Fruit fly (Drosophila melanogaster) whole organism, embryonic: ENCODE results near the gene CG11164.

ENCODE experiments used
- Abd-B ChIP-seq: fragments of 200-800 bp; sonication (Bioruptor generic); optimal IDR thresholded peaks from 2 replicates; lab custom pipeline; 2018; ENCODE audit warnings: missing biosample characterization, mild to moderate bottlenecking, missing genetic modification characterization, moderate library complexity
- BtbVII ChIP-seq: fragments of 200-800 bp; sonication (Bioruptor generic); optimal IDR thresholded peaks from 3 replicates; lab custom pipeline; 2017; ENCODE audit warnings: missing biosample characterization, mild to moderate bottlenecking, missing genetic modification characterization
- Bteb2 ChIP-seq: fragments of 200-800 bp; sonication (Bioruptor generic); optimal IDR thresholded peaks from 2 replicates; lab custom pipeline; 2016; ENCODE audit warnings: missing biosample characterization, missing genetic modification characterization
- CG10209 ChIP-seq: fragments of 200-800 bp; sonication (Bioruptor generic); optimal IDR thresholded peaks from 3 replicates; lab custom pipeline; 2017; ENCODE audit warnings: missing biosample characterization, mild to moderate bottlenecking, missing genetic modification characterization, missing genetic modification reagents
- CG10321 ChIP-seq: fragments of 200-800 bp; sonication (Bioruptor generic); IDR thresholded peaks from 2 replicates; pipeline ENCODE4 v1.3.6; 2022; ENCODE audit warnings: missing biosample characterization, missing genetic modification characterization
- CG12104 ChIP-seq: fragments of 200-800 bp; sonication (Bioruptor generic); optimal IDR thresholded peaks from 3 replicates; lab custom pipeline; 2016; ENCODE audit warnings: missing biosample characterization, missing genetic modification characterization
- CG1233 ChIP-seq: fragments of 200-800 bp; sonication (Bioruptor generic); optimal IDR thresholded peaks from 4 replicates; lab custom pipeline; 2018; ENCODE audit warnings: missing biosample characterization, mild to moderate bottlenecking, missing genetic modification characterization
- CG13424 ChIP-seq: fragments of 200-800 bp; sonication (Bioruptor generic); optimal IDR thresholded peaks from 2 replicates; lab custom pipeline; 2019; ENCODE audit warnings: missing biosample characterization, mild to moderate bottlenecking, missing genetic modification characterization, moderate library complexity
- CG13775 ChIP-seq: fragments of 200-800 bp; sonication (Bioruptor generic); optimal IDR thresholded peaks from 3 replicates; lab custom pipeline; 2017; ENCODE audit warnings: missing biosample characterization, mild to moderate bottlenecking, missing genetic modification characterization
- CG13894 ChIP-seq: fragments of 200-800 bp; sonication (Bioruptor generic); optimal IDR thresholded peaks from 3 replicates; lab custom pipeline; 2018; ENCODE audit warnings: missing biosample characterization, mild to moderate bottlenecking, missing genetic modification characterization, moderate library complexity
- CG1529 ChIP-seq: fragments of 200-800 bp; sonication (Bioruptor generic); optimal IDR thresholded peaks from 3 replicates; lab custom pipeline; 2018; ENCODE audit warnings: missing biosample characterization, missing genetic modification characterization
- CG16813 ChIP-seq: fragments of 200-800 bp; sonication (Bioruptor generic); IDR thresholded peaks from 3 replicates; pipeline ENCODE4 v1.3.6; 2022; ENCODE audit warnings: missing biosample characterization, missing genetic modification characterization; ENCODE audit not compliant: partially characterized antibody
- CG18599 ChIP-seq: fragments of 200-800 bp; sonication (Bioruptor generic); optimal IDR thresholded peaks from 3 replicates; lab custom pipeline; 2017; ENCODE audit warnings: missing biosample characterization, missing genetic modification characterization, mild to moderate bottlenecking, moderate library complexity, missing genetic modification reagents
- CG2875 ChIP-seq: fragments of 200-800 bp; sonication (Bioruptor generic); optimal IDR thresholded peaks from 2 replicates; lab custom pipeline; 2017; ENCODE audit warnings: missing biosample characterization, mild to moderate bottlenecking, missing genetic modification characterization, missing genetic modification reagents
- CG3281 ChIP-seq: fragments of 200-800 bp; sonication (Bioruptor generic); optimal IDR thresholded peaks from 3 replicates; lab custom pipeline; 2017; ENCODE audit warnings: missing biosample characterization, mild to moderate bottlenecking, missing genetic modification characterization
- CG3995 ChIP-seq: fragments of 200-800 bp; sonication (Bioruptor generic); optimal IDR thresholded peaks from 3 replicates; lab custom pipeline; 2016; ENCODE audit warnings: missing biosample characterization, missing genetic modification characterization
- CG8281 ChIP-seq: fragments of 200-800 bp; sonication (Bioruptor generic); optimal IDR thresholded peaks from 2 replicates; lab custom pipeline; 2018; ENCODE audit warnings: missing biosample characterization, mild to moderate bottlenecking, missing genetic modification characterization, moderate library complexity
- CG9215 ChIP-seq: fragments of 200-800 bp; sonication (Bioruptor generic); IDR thresholded peaks from 2 replicates; pipeline ENCODE4 v1.3.6; 2022; ENCODE audit warnings: missing biosample characterization, missing genetic modification characterization
- CG9797 ChIP-seq: fragments of 200-800 bp; sonication (Bioruptor generic); optimal IDR thresholded peaks from 3 replicates; lab custom pipeline; 2018; ENCODE audit warnings: missing biosample characterization, mild to moderate bottlenecking, missing genetic modification characterization
- Deaf1 ChIP-seq: fragments of 200-800 bp; optimal IDR thresholded peaks from 3 replicates; lab custom pipeline; 2019; ENCODE audit warnings: missing biosample characterization, mild to moderate bottlenecking, missing genetic modification characterization, moderate library complexity
- Doc3 ChIP-seq: fragments of 200-800 bp; sonication (Bioruptor generic); IDR thresholded peaks from 3 replicates; pipeline ENCODE4 v1.3.6; 2022; ENCODE audit warnings: missing biosample characterization, missing genetic modification characterization; ENCODE audit not compliant: partially characterized antibody
- Ets65A ChIP-seq: fragments of 200-800 bp; sonication (Bioruptor generic); peaks from one replicate; lab custom pipeline; 2016; ENCODE audit warnings: missing biosample characterization, missing genetic modification characterization
- Hey ChIP-seq: fragments of 200-800 bp; sonication (Bioruptor generic); optimal IDR thresholded peaks from 3 replicates; lab custom pipeline; 2018; ENCODE audit warnings: missing biosample characterization, mild to moderate bottlenecking, missing genetic modification characterization
- Hr51 ChIP-seq, 2 experiments: fragments of 200-800 bp; sonication (Bioruptor generic); optimal IDR thresholded peaks; 2 replicates in 1 of 2; 3 replicates in 1 of 2; lab custom pipeline; 2016 to 2018; ENCODE audit warnings: missing biosample characterization in 2 of 2, missing genetic modification characterization in 2 of 2, mild to moderate bottlenecking in 1 of 2, moderate library complexity in 1 of 2
- Max ChIP-seq: fragments of 200-800 bp; sonication (Bioruptor generic); optimal IDR thresholded peaks from 2 replicates; lab custom pipeline; 2016; ENCODE audit warnings: missing biosample characterization, mild to moderate bottlenecking, missing genetic modification characterization
- Myb ChIP-seq: fragments of 200-800 bp; sonication (Bioruptor generic); optimal IDR thresholded peaks from 2 replicates; lab custom pipeline; 2016; ENCODE audit warnings: missing biosample characterization, missing genetic modification characterization
- Sox102F ChIP-seq: fragments of 200-800 bp; sonication (Bioruptor generic); optimal IDR thresholded peaks from 2 replicates; lab custom pipeline; 2018; ENCODE audit warnings: missing biosample characterization, mild to moderate bottlenecking, missing genetic modification characterization, moderate library complexity
- Taf1 ChIP-seq: fragments of 200-800 bp; sonication (Bioruptor generic); IDR thresholded peaks from 2 replicates; pipeline ENCODE4 v1.3.6; 2022; ENCODE audit warnings: missing biosample characterization, missing genetic modification characterization
- Trl ChIP-seq, 3 experiments: fragments of >200 bp in 2 of 3; fragments of 200-800 bp in 1 of 3; sonication (Bioruptor generic) in 1 of 3; optimal IDR thresholded peaks; 2 replicates in 1 of 3; 3 replicates in 2 of 3; lab custom pipeline; 2016 to 2017; ENCODE audit warnings: missing biosample characterization in 1 of 3, missing genetic modification characterization in 1 of 3
- Xbp1 ChIP-seq: fragments of 200-800 bp; sonication (Bioruptor generic); optimal IDR thresholded peaks from 3 replicates; lab custom pipeline; 2016; ENCODE audit warnings: missing biosample characterization, mild to moderate bottlenecking, missing genetic modification characterization
- ci ChIP-seq: fragments of 200-800 bp; sonication (Bioruptor generic); IDR thresholded peaks from 3 replicates; pipeline ENCODE4 v1.3.6; 2022; ENCODE audit warnings: missing biosample characterization, missing genetic modification characterization
- crc ChIP-seq: fragments of 200-800 bp; sonication (Bioruptor generic); optimal IDR thresholded peaks from 2 replicates; lab custom pipeline; 2016; ENCODE audit warnings: missing biosample characterization, missing genetic modification characterization
- emc ChIP-seq: fragments of 200-800 bp; sonication (Bioruptor generic); optimal IDR thresholded peaks from 2 replicates; lab custom pipeline; 2016; ENCODE audit warnings: missing biosample characterization, missing genetic modification characterization
- ftz-f1 ChIP-seq: fragments of 200-800 bp; sonication (Bioruptor generic); optimal IDR thresholded peaks from 2 replicates; lab custom pipeline; 2016; ENCODE audit warnings: missing biosample characterization, missing genetic modification characterization
- grau ChIP-seq: fragments of 200-800 bp; optimal IDR thresholded peaks from 3 replicates; lab custom pipeline; 2019; ENCODE audit warnings: missing biosample characterization, mild to moderate bottlenecking, missing genetic modification characterization, moderate library complexity
- ind ChIP-seq: fragments of 200-800 bp; sonication (Bioruptor generic); optimal IDR thresholded peaks from 3 replicates; lab custom pipeline; 2016; ENCODE audit warnings: missing biosample characterization, missing genetic modification characterization
- jing ChIP-seq: fragments of 200-800 bp; sonication (Bioruptor generic); optimal IDR thresholded peaks from 2 replicates; lab custom pipeline; 2018; ENCODE audit warnings: missing biosample characterization, mild to moderate bottlenecking, missing genetic modification characterization
- lola ChIP-seq, 3 experiments: fragments of >200 bp in 2 of 3; fragments of 200-800 bp in 1 of 3; sonication (Bioruptor generic) in 1 of 3; optimal IDR thresholded peaks; 2 replicates each; lab custom pipeline; 2017 to 2019; ENCODE audit warnings: missing biosample characterization in 3 of 3, missing genetic modification characterization in 3 of 3, mild to moderate bottlenecking in 1 of 3, moderate library complexity in 1 of 3
- mam ChIP-seq: fragments of 200-800 bp; sonication (Bioruptor generic); optimal IDR thresholded peaks from 3 replicates; lab custom pipeline; 2016; ENCODE audit warnings: missing biosample characterization, missing genetic modification characterization
- nmo ChIP-seq: fragments of 200-800 bp; sonication (Bioruptor generic); optimal IDR thresholded peaks from 2 replicates; lab custom pipeline; 2018; ENCODE audit warnings: missing biosample characterization, mild to moderate bottlenecking, missing genetic modification characterization, moderate library complexity
- pzg ChIP-seq: fragments of 200-800 bp; sonication (Bioruptor generic); optimal IDR thresholded peaks from 3 replicates; lab custom pipeline; 2018; ENCODE audit warnings: missing biosample characterization, mild to moderate bottlenecking, missing genetic modification characterization, moderate library complexity
- sug ChIP-seq: fragments of 200-800 bp; optimal IDR thresholded peaks from 2 replicates; lab custom pipeline; 2019; ENCODE audit warnings: missing biosample characterization, mild to moderate bottlenecking, missing genetic modification characterization, moderate library complexity
- vnd ChIP-seq: fragments of 200-800 bp; sonication (Bioruptor generic); IDR thresholded peaks from 3 replicates; pipeline ENCODE4 v1.3.6; 2022; ENCODE audit warnings: missing biosample characterization, missing genetic modification characterization; ENCODE audit not compliant: partially characterized antibody
- z ChIP-seq: fragments of 200-800 bp; sonication (Bioruptor generic); IDR thresholded peaks from 3 replicates; pipeline ENCODE4 v1.3.6; 2022; ENCODE audit warnings: missing biosample characterization, missing genetic modification characterization
- zfh2 ChIP-seq: fragments of 200-800 bp; sonication (Bioruptor generic); optimal IDR thresholded peaks from 2 replicates; lab custom pipeline; 2016; ENCODE audit warnings: missing biosample characterization, missing genetic modification characterization

The CG11164 gene

dm6 chrX:13633298-13633891, 34.4 kb upstream of the CG11164 start (continued):
- TF ChIP-seq crc (peak; percentile 1), ci (GFP tag; lab: Robert Waterston, UW) (peak; percentile 53; the same call in 2 of the 3 replicates)

- 0 out of 2 replicates have a peak, but pooled peaks have one; percentile 10 for TF ChIP-seq Taf1 (GFP tag; lab: Robert Waterston, UW)
- peak; percentile 63 for TF ChIP-seq sug (tag; lab: Kevin White, UChicago)
- TF ChIP-seq pzg (GFP tag; lab: Kevin White, UChicago) = no peak
- TF ChIP-seq CG1233 (GFP tag; lab: Kevin White, UChicago) = peak; percentile 32
- no peak for TF ChIP-seq jing (GFP tag; lab: Kevin White, UChicago)
- TF ChIP-seq z = peak; percentile 61; the same call in 1 of the 3 replicates
- no peak for TF ChIP-seq emc (GFP tag; lab: Kevin White, UChicago)
- peak; percentile 10 for TF ChIP-seq Max
- peak; percentile 19 for TF ChIP-seq Bteb2 (GFP tag; lab: Kevin White, UChicago)
- TF ChIP-seq Trl (optimal IDR thresholded peaks at IDR 0.05; lab: Kevin White, UChicago) = peak in 1 of 2 experiments; percentile 4
- TF ChIP-seq Trl (GFP tag; optimal IDR thresholded peaks at IDR 0.05; lab: Kevin White, UChicago) = peak; percentile 37
- TF ChIP-seq CG13894 (tag; lab: Kevin White, UChicago) = peak; percentile 63
- TF ChIP-seq mam (GFP tag; lab: Kevin White, UChicago) = peak; percentile 60
- peak; percentile 52; the same call in 1 of the 2 replicates for TF ChIP-seq CG9215 (GFP tag; lab: Robert Waterston, UW)
- TF ChIP-seq BtbVII (GFP tag; lab: Kevin White, UChicago) = peak; percentile 57
- TF ChIP-seq Ets65A = peak; percentile 92
- TF ChIP-seq zfh2 (GFP tag; lab: Kevin White, UChicago) = peak; percentile 71
- peak; percentile 27 for TF ChIP-seq Myb
- no peak for TF ChIP-seq Abd-B (GFP tag; lab: Kevin White, UChicago)
- TF ChIP-seq CG16813 = no peak
- TF ChIP-seq grau (tag; lab: Kevin White, UChicago) = peak; percentile 54
- no peak for TF ChIP-seq CG9797 (GFP tag; lab: Kevin White, UChicago)
- TF ChIP-seq nmo (GFP tag; lab: Kevin White, UChicago) = peak; percentile 19
- peak; percentile 52 for TF ChIP-seq CG12104 (GFP tag; lab: Kevin White, UChicago)
- TF ChIP-seq CG3281 (GFP tag; lab: Kevin White, UChicago) = peak; percentile 64
- TF ChIP-seq Hr51 (GFP tag; optimal IDR thresholded peaks at IDR 0.05; lab: Kevin White, UChicago) = peak; percentile 14 to 20
- TF ChIP-seq CG13424 = peak; percentile 46
- TF ChIP-seq lola (GFP tag; optimal IDR thresholded peaks at IDR 0.05; lab: Kevin White, UChicago) = no peak
- peak; percentile 70 for TF ChIP-seq CG18599 (GFP tag; lab: Kevin White, UChicago)
- TF ChIP-seq ind (GFP tag; lab: Kevin White, UChicago) = peak; percentile 8
- TF ChIP-seq CG8281 (tag; lab: Kevin White, UChicago) = no peak
- no peak for TF ChIP-seq Doc3
- no peak for TF ChIP-seq CG10321 (GFP tag; lab: Robert Waterston, UW)
- TF ChIP-seq CG2875 (GFP tag; lab: Kevin White, UChicago) = peak; percentile 40
- no peak for TF ChIP-seq Xbp1 (GFP tag; lab: Kevin White, UChicago)
- TF ChIP-seq CG3995 = no peak
- TF ChIP-seq Sox102F (GFP tag; lab: Kevin White, UChicago) = peak; percentile 21
- no peak for TF ChIP-seq CG1529 (GFP tag; lab: Kevin White, UChicago)
- no peak for TF ChIP-seq Deaf1 (tag; lab: Kevin White, UChicago)
- no peak for TF ChIP-seq vnd
- TF ChIP-seq CG13775 (GFP tag; lab: Kevin White, UChicago) = peak; percentile 1
- peak; percentile 55 for TF ChIP-seq ftz-f1 (GFP tag; lab: Kevin White, UChicago)
- peak; percentile 59 for TF ChIP-seq Hey (tag; lab: Kevin White, UChicago)
- peak; percentile 63 for TF ChIP-seq CG10209 (GFP tag; lab: Kevin White, UChicago)
Measured at dm6 chrX:13634254-13634999, 33.4 kb upstream of the CG11164 start.
